Worm (Caenorhabditis elegans): ENCODE data around the gene mrpl-22.

- TF ChIP-seq nhr-12 (tag; optimal IDR thresholded peaks at IDR 0.05) = no peak
- TF ChIP-seq lsy-2 (tag; optimal IDR thresholded peaks at IDR 0.05) = no peak
- no peak for TF ChIP-seq unc-39 (tag; optimal IDR thresholded peaks at IDR 0.05)
- TF ChIP-seq unc-62 (GFP tag; optimal IDR thresholded peaks at IDR 0.05) = no peak
- TF ChIP-seq snpc-4 (tag; optimal IDR thresholded peaks at IDR 0.05) = no peak
- TF ChIP-seq nhr-76 (tag; optimal IDR thresholded peaks at IDR 0.05) = no peak
These were observed 20.2 kb upstream of the mrpl-22 start, which contains the start of gene Y45F3A.9 for ce11 chrIII:10595066-10595465.
